Fruit fly (Drosophila melanogaster) whole organism, adult: ENCODE data around the gene CG5262.

Experiments used
- CG11617 ChIP-seq: fragments of 200-800 bp; sonication (Bioruptor generic); optimal IDR thresholded peaks from 2 replicates; lab custom pipeline; 2017; ENCODE audit warnings: mild to moderate bottlenecking, missing biosample characterization, missing genetic modification reagents, missing genetic modification characterization
- CG12768 ChIP-seq: fragments of 200-800 bp; sonication (Bioruptor generic); optimal IDR thresholded peaks from 2 replicates; lab custom pipeline; 2017; ENCODE audit warnings: missing biosample characterization, missing genetic modification characterization, mild to moderate bottlenecking, moderate library complexity, missing genetic modification reagents
- CG14711 ChIP-seq: fragments of 200-800 bp; sonication (Bioruptor generic); optimal IDR thresholded peaks from 2 replicates; lab custom pipeline; 2018; ENCODE audit warnings: missing biosample characterization, mild to moderate bottlenecking, missing genetic modification characterization, moderate library complexity
- CG1620 ChIP-seq: fragments of 200-800 bp; sonication (Bioruptor generic); optimal IDR thresholded peaks from 2 replicates; lab custom pipeline; 2016; ENCODE audit warnings: missing biosample characterization, missing genetic modification characterization
- CG33017 ChIP-seq: fragments of 200-800 bp; sonication (Bioruptor generic); optimal IDR thresholded peaks from 2 replicates; lab custom pipeline; 2018; ENCODE audit warnings: missing biosample characterization, mild to moderate bottlenecking, missing genetic modification characterization, moderate library complexity
- CG5204 ChIP-seq: fragments of 200-800 bp; sonication (Bioruptor generic); optimal IDR thresholded peaks from 2 replicates; lab custom pipeline; 2016; ENCODE audit warnings: missing biosample characterization, missing genetic modification characterization
- CG7045 ChIP-seq: fragments of 200-800 bp; sonication (Bioruptor generic); optimal IDR thresholded peaks from 2 replicates; lab custom pipeline; 2017; ENCODE audit warnings: missing biosample characterization, mild to moderate bottlenecking, missing genetic modification characterization
- CG7101 ChIP-seq: fragments of 200-800 bp; sonication (Bioruptor generic); optimal IDR thresholded peaks from 2 replicates; lab custom pipeline; 2018; ENCODE audit warnings: missing biosample characterization, mild to moderate bottlenecking, missing genetic modification characterization, moderate library complexity
- Clk ChIP-seq: fragments of 200-800 bp; sonication (Bioruptor generic); optimal IDR thresholded peaks from 2 replicates; lab custom pipeline; 2017; ENCODE audit warnings: missing biosample characterization, missing genetic modification characterization
- Crg-1 ChIP-seq: fragments of 200-800 bp; sonication (Bioruptor generic); optimal IDR thresholded peaks from 2 replicates; lab custom pipeline; 2016; ENCODE audit warnings: missing biosample characterization, missing genetic modification characterization
- Hr96 ChIP-seq: fragments of 200-800 bp; sonication (Bioruptor generic); optimal IDR thresholded peaks from 2 replicates; lab custom pipeline; 2016; ENCODE audit warnings: missing biosample characterization, missing genetic modification characterization
- Mnt ChIP-seq: fragments of 200-800 bp; sonication (Bioruptor generic); optimal IDR thresholded peaks from 2 replicates; lab custom pipeline; 2016; ENCODE audit warnings: missing biosample characterization, mild to moderate bottlenecking, missing genetic modification characterization
- bab1 ChIP-seq: fragments of 200-800 bp; sonication (Bioruptor generic); optimal IDR thresholded peaks from 3 replicates; lab custom pipeline; 2019; ENCODE audit warnings: missing biosample characterization, mild to moderate bottlenecking, missing genetic modification characterization, moderate library complexity
- cic ChIP-seq: fragments of 200-800 bp; sonication (Bioruptor generic); optimal IDR thresholded peaks from 2 replicates; lab custom pipeline; 2017; ENCODE audit warnings: missing biosample characterization, mild to moderate bottlenecking, missing genetic modification characterization, moderate library complexity
- cnc ChIP-seq, 2 experiments: fragments of >200 bp; optimal IDR thresholded peaks; 2 replicates each; lab custom pipeline; 2017
- kay ChIP-seq: fragments of 200-800 bp; sonication (Bioruptor generic); peaks from one replicate; lab custom pipeline; 2016; ENCODE audit warnings: missing biosample characterization, missing genetic modification characterization, borderline replicate concordance
- ovo ChIP-seq: fragments of 200-800 bp; sonication (Bioruptor generic); optimal IDR thresholded peaks from 2 replicates; lab custom pipeline; 2016; ENCODE audit warnings: missing biosample characterization, missing genetic modification characterization
- pad ChIP-seq: fragments of 200-800 bp; sonication (Bioruptor generic); optimal IDR thresholded peaks from 3 replicates; lab custom pipeline; 2017; ENCODE audit warnings: missing biosample characterization, missing genetic modification characterization, mild to moderate bottlenecking, moderate library complexity, missing genetic modification reagents
- tj ChIP-seq: fragments of 200-800 bp; sonication (Bioruptor generic); optimal IDR thresholded peaks from 3 replicates; lab custom pipeline; 2017; ENCODE audit warnings: missing biosample characterization, mild to moderate bottlenecking, missing genetic modification characterization, moderate library complexity
- toe ChIP-seq: fragments of 200-800 bp; sonication (Bioruptor generic); optimal IDR thresholded peaks from 2 replicates; lab custom pipeline; 2016; ENCODE audit warnings: missing biosample characterization, missing genetic modification characterization

The CG5262 gene

DNA sequence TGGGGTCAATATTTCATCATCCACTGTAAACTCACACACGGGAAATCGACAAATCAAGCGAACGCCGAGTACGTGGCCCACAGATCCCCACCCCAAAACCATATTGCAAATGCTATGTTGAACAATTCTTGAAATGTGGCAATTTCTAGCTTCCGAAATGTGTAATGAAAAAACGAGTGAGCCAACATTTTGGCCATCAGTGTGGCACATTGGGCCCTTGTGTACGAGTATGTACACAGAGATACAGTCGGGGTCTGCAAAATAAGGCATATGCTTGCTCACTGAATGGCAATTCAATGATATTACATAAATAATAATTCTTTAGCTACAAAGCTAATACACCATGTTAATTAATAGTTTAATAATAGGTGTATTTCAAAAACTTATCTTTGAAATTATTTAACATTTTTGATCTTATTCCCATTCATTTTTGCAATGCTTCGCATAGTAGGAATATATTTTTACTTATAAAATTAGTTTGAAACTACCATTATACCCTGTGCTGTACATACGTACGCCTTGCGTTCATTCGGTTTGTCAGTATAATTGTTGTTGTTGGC is 30.6 kb downstream of the CG5262 start:
- TF ChIP-seq Clk (GFP tag; lab: Kevin White, UChicago), result no peak
- TF ChIP-seq kay (GFP tag; lab: Kevin White, UChicago), result peak; percentile 91
- peak; percentile 84 for TF ChIP-seq CG7101
- peak; percentile 89 for TF ChIP-seq CG33017 (tag; lab: Kevin White, UChicago)
- peak; percentile 79 for TF ChIP-seq CG14711 (tag; lab: Kevin White, UChicago)
- peak; percentile 72 for TF ChIP-seq pad (GFP tag; lab: Kevin White, UChicago)
- peak; percentile 79 for TF ChIP-seq CG7045 (GFP tag; lab: Kevin White, UChicago)
- peak; percentile 31 for TF ChIP-seq Mnt (GFP tag; lab: Kevin White, UChicago)
- no peak for TF ChIP-seq cnc (optimal IDR thresholded peaks at IDR 0.05; lab: Kevin White, UChicago)
- TF ChIP-seq CG12768 (GFP tag; lab: Kevin White, UChicago), result peak; percentile 73
- TF ChIP-seq CG5204 (GFP tag; lab: Kevin White, UChicago), result peak; percentile 72
- peak; percentile 55 for TF ChIP-seq Crg-1
- peak; percentile 88 for TF ChIP-seq bab1
- TF ChIP-seq CG1620 (GFP tag; lab: Kevin White, UChicago), result peak; percentile 74
- peak; percentile 61 for TF ChIP-seq ovo
- TF ChIP-seq CG11617 (GFP tag; lab: Kevin White, UChicago), result peak; percentile 82
- peak; percentile 68 for TF ChIP-seq toe (GFP tag; lab: Kevin White, UChicago)
- peak; percentile 76 for TF ChIP-seq tj (GFP tag; lab: Kevin White, UChicago)
- no peak for TF ChIP-seq cic (GFP tag; lab: Kevin White, UChicago)
- peak; percentile 73 for TF ChIP-seq Hr96 (GFP tag; lab: Kevin White, UChicago)

dm6 chr3L:20398243-20399222 is 31.7 kb downstream of the CG5262 start:
- no peak for TF ChIP-seq Mnt (GFP tag; lab: Kevin White, UChicago)
- peak; percentile 12 for TF ChIP-seq CG12768 (GFP tag; lab: Kevin White, UChicago)
- TF ChIP-seq CG33017 (tag; lab: Kevin White, UChicago), result peak; percentile 44
- TF ChIP-seq bab1, result peak; percentile 62
- peak; percentile 36 for TF ChIP-seq Clk (GFP tag; lab: Kevin White, UChicago)
- TF ChIP-seq CG7045 (GFP tag; lab: Kevin White, UChicago), result peak; percentile 32
- TF ChIP-seq CG5204 (GFP tag; lab: Kevin White, UChicago), result peak; percentile 60
- no peak for TF ChIP-seq pad (GFP tag; lab: Kevin White, UChicago)
- TF ChIP-seq CG14711 (tag; lab: Kevin White, UChicago), result peak; percentile 30
- peak; percentile 4 for TF ChIP-seq CG1620 (GFP tag; lab: Kevin White, UChicago)
- TF ChIP-seq CG11617 (GFP tag; lab: Kevin White, UChicago), result peak; percentile 34
- TF ChIP-seq toe (GFP tag; lab: Kevin White, UChicago), result peak; percentile 15
- peak; percentile 46 for TF ChIP-seq CG7101
- no peak for TF ChIP-seq cic (GFP tag; lab: Kevin White, UChicago)
- no peak for TF ChIP-seq tj (GFP tag; lab: Kevin White, UChicago)

DNA sequence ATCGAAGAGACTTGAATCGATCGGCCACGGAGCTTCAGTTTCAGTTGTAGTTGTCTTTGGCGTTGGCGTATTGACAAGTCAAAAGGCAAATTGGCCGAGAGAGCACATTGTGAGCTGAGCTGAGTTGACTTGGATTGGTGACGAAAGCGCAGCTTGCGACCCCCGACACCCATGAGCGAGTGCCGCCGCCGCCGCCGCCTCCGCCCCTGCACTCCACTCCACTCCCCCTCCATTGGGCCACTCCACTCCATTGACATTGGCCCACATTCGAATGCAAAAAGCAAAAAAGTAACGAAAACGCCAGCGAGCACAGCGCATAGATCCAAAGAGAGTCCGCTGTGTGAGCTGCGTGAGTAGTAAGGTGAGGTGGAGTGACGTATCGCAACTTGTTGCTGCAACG is 32.5 kb downstream of the CG5262 start:
- TF ChIP-seq tj (GFP tag; lab: Kevin White, UChicago) (peak; percentile 43), CG5204 (GFP tag; lab: Kevin White, UChicago) (no peak)

DNA sequence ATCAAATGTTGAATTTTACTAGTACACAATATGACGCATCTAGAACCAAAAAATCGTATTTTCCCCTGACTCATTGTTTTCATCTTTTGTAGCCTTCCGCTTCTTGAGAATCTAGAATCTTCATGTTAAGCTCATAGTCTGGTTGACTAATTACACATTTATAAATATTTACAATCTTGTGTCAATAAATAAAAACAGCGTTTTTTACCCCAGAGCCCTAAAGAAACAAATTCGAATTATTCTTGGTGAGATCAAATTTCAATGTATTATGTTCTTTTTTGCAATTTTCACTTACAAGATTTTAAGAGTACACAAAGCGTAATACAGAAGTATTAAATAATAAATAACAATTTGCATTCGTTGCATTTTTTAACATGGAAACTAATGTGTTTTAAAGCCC is 34.2 kb downstream of the CG5262 start:
- TF ChIP-seq kay (GFP tag; lab: Kevin White, UChicago) (peak; percentile 95), CG12768 (GFP tag; lab: Kevin White, UChicago) (no peak), CG7101 (no peak)

dm6 chr3L:20395257-20395909 is 34.9 kb downstream of the CG5262 start:
- TF ChIP-seq cic (GFP tag; lab: Kevin White, UChicago) (peak; percentile 94), CG33017 (tag; lab: Kevin White, UChicago) (peak; percentile 60), bab1 (peak; percentile 66), Clk (GFP tag; lab: Kevin White, UChicago) (peak; percentile 46), CG11617 (GFP tag; lab: Kevin White, UChicago) (peak; percentile 55), CG12768 (GFP tag; lab: Kevin White, UChicago) (peak; percentile 93), CG5204 (GFP tag; lab: Kevin White, UChicago) (peak; percentile 38), CG1620 (GFP tag; lab: Kevin White, UChicago) (no peak), CG7045 (GFP tag; lab: Kevin White, UChicago) (peak; percentile 30), ovo (no peak), cnc (optimal IDR thresholded peaks at IDR 0.05; lab: Kevin White, UChicago) (peak in 1 of 2 experiments; percentile 29), tj (GFP tag; lab: Kevin White, UChicago) (peak; percentile 95), Mnt (GFP tag; lab: Kevin White, UChicago) (peak; percentile 72), Hr96 (GFP tag; lab: Kevin White, UChicago) (peak; percentile 18), CG14711 (tag; lab: Kevin White, UChicago) (no peak), toe (GFP tag; lab: Kevin White, UChicago) (no peak), Crg-1 (no peak), pad (GFP tag; lab: Kevin White, UChicago) (peak; percentile 50), kay (GFP tag; lab: Kevin White, UChicago) (peak; percentile 52), CG7101 (peak; percentile 66)
